Fruit fly (Drosophila melanogaster): ENCODE measurements around the gene not.

- TF ChIP-seq CG10348 (GFP tag; IDR thresholded peaks at IDR 0.05) (no peak), EcR (GFP tag; optimal IDR thresholded peaks at IDR 0.05) (no peak), CG14655 (GFP tag; optimal IDR thresholded peaks at IDR 0.05) (no peak), D1 (tag; optimal IDR thresholded peaks at IDR 0.05) (no peak), CG13204 (GFP tag; optimal IDR thresholded peaks at IDR 0.05) (no peak), Pif1A (GFP tag; optimal IDR thresholded peaks at IDR 0.05) (no peak), Ets98B (GFP tag; IDR thresholded peaks at IDR 0.05) (no peak), fd96Ca (GFP tag; IDR thresholded peaks at IDR 0.05) (no peak), CG8301 (tag; optimal IDR thresholded peaks at IDR 0.05) (no peak)
Measured at dm6 chr3L:18633084-18633483, 11.2 kb upstream of the not start.

All from whole organism, pupa.